Worm (Caenorhabditis elegans) whole organism, mixed stage, embryonic: Measurements from ENCODE around the gene C24H11.1.

ENCODE experiments used
- bed-3 ChIP-seq: fragments of 200-800 bp; sonication (Bioruptor generic); optimal IDR thresholded peaks from 3 replicates; lab custom pipeline; 2018; ENCODE audit warnings: mild to moderate bottlenecking, missing genetic modification characterization, moderate library complexity, missing compliant biosample characterization
- ceh-43 ChIP-seq: fragments of 200-800 bp; sonication (Bioruptor generic); optimal IDR thresholded peaks from 2 replicates; lab custom pipeline; 2018; ENCODE audit warnings: mild to moderate bottlenecking, missing genetic modification characterization, moderate library complexity, missing compliant biosample characterization
- ceh-83 ChIP-seq: fragments of 200-800 bp; sonication (Bioruptor generic); optimal IDR thresholded peaks from 2 replicates; lab custom pipeline; 2018; ENCODE audit warnings: mild to moderate bottlenecking, missing genetic modification characterization, missing compliant biosample characterization
- elt-1 ChIP-seq: sonication (generic microtip); optimal IDR thresholded peaks from 2 replicates; lab custom pipeline; 2017; ENCODE audit warnings: missing genetic modification characterization, mild to moderate bottlenecking, missing compliant biosample characterization, antibody characterized with exemption, moderate library complexity, borderline replicate concordance; ENCODE audit not compliant: insufficient read depth
- lin-13 ChIP-seq: fragments of 150-350 bp; optimal IDR thresholded peaks from 2 replicates; lab custom pipeline; 2014; ENCODE audit warnings: missing biosample characterization, missing genetic modification characterization
- lsy-2 ChIP-seq: fragments of 150-350 bp; optimal IDR thresholded peaks from 2 replicates; lab custom pipeline; 2014; ENCODE audit warnings: missing biosample characterization, missing genetic modification characterization
- nhr-237 ChIP-seq: fragments of 150-350 bp; optimal IDR thresholded peaks from 2 replicates; lab custom pipeline; 2014; ENCODE audit warnings: missing biosample characterization, missing genetic modification characterization
- nhr-28 ChIP-seq: fragments of 150-350 bp; optimal IDR thresholded peaks from 2 replicates; lab custom pipeline; 2014; ENCODE audit warnings: missing biosample characterization, missing genetic modification characterization
- nhr-76 ChIP-seq: sonication (generic microtip); optimal IDR thresholded peaks from 2 replicates; lab custom pipeline; 2017; ENCODE audit warnings: missing biosample characterization, missing genetic modification characterization
- unc-62 ChIP-seq: fragments of 150-350 bp; optimal IDR thresholded peaks from 2 replicates; lab custom pipeline; 2014; ENCODE audit warnings: missing biosample characterization, missing genetic modification reagents, missing genetic modification characterization
- zip-8 ChIP-seq: fragments of 150-350 bp; optimal IDR thresholded peaks from 2 replicates; lab custom pipeline; 2014; ENCODE audit warnings: missing biosample characterization, missing genetic modification characterization

DNA sequence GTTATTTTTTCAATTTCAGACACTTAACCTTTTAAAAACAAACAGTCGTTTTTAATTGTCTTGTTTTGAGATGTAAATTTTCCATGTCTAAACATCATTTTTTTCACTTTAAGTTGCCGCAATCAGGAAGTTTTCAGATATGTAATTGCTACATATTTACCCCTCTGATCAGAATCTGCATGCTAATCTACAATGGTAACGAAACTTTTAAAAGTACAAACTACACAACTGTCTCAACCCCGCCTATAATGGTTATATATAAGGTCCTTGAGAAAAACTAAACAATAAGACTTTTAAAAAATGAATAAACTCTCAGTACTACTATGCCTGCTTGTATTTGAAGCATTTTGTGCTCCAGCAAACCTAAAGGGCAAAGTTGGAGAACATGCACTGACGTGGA lies 21.3 kb downstream of the C24H11.1 start, which contains the start of gene C18D11.9:
- TF ChIP-seq unc-62 (GFP tag; lab: Kevin White, UChicago) (no peak), zip-8 (tag; lab: Kevin White, UChicago) (no peak), elt-1 (tag; lab: Kevin White, UChicago) (no peak), bed-3 (GFP tag; lab: Kevin White, UChicago) (no peak), nhr-28 (tag; lab: Kevin White, UChicago) (no peak), nhr-237 (tag; lab: Kevin White, UChicago) (no peak), lin-13 (tag; lab: Kevin White, UChicago) (no peak), ceh-43 (GFP tag; lab: Kevin White, UChicago) (no peak), lsy-2 (no peak), nhr-76 (tag; lab: Kevin White, UChicago) (no peak), ceh-83 (GFP tag; lab: Kevin White, UChicago) (no peak)
